Worm (Caenorhabditis elegans) whole organism, L2 larva: Measurements from ENCODE around the gene R144.10.

Experiments
- dmd-4 ChIP-seq: sonication (generic microtip); optimal IDR thresholded peaks from 2 replicates; lab custom pipeline; 2017; ENCODE audit warnings: missing biosample characterization, missing genetic modification characterization
- elt-1 ChIP-seq: fragments of 150-350 bp; optimal IDR thresholded peaks from 2 replicates; lab custom pipeline; 2014; ENCODE audit warnings: missing biosample characterization, missing genetic modification characterization
- elt-3 ChIP-seq: sonication (generic microtip); optimal IDR thresholded peaks from 2 replicates; lab custom pipeline; 2017; ENCODE audit warnings: missing biosample characterization, missing genetic modification characterization
- mdl-1 ChIP-seq, 2 experiments: fragments of 150-350 bp in 1 of 2; sonication (generic microtip) in 1 of 2; optimal IDR thresholded peaks; 2 replicates each; lab custom pipeline; 2017; ENCODE audit warnings: missing biosample characterization in 2 of 2, missing genetic modification characterization in 2 of 2
- nhr-10 ChIP-seq: sonication (generic microtip); optimal IDR thresholded peaks from 2 replicates; lab custom pipeline; 2017; ENCODE audit warnings: missing biosample characterization, missing genetic modification characterization
- nhr-23 ChIP-seq: fragments of 150-350 bp; optimal IDR thresholded peaks from 2 replicates; lab custom pipeline; 2014; ENCODE audit warnings: missing biosample characterization, missing genetic modification reagents, missing genetic modification characterization
- nhr-237 ChIP-seq: fragments of 150-350 bp; optimal IDR thresholded peaks from 2 replicates; lab custom pipeline; 2014; ENCODE audit warnings: missing biosample characterization, missing genetic modification characterization
- nhr-77 ChIP-seq: fragments of 150-350 bp; optimal IDR thresholded peaks from 2 replicates; lab custom pipeline; 2014; ENCODE audit warnings: missing biosample characterization, missing genetic modification characterization
- snpc-4 ChIP-seq: fragments of 150-350 bp; optimal IDR thresholded peaks from 2 replicates; lab custom pipeline; 2014; ENCODE audit warnings: missing biosample characterization, missing genetic modification characterization
- unc-39 ChIP-seq: fragments of 150-350 bp; optimal IDR thresholded peaks from 2 replicates; lab custom pipeline; 2014; ENCODE audit warnings: missing biosample characterization, missing genetic modification characterization
- zag-1 ChIP-seq: fragments of 150-350 bp; optimal IDR thresholded peaks from 2 replicates; lab custom pipeline; 2014; ENCODE audit warnings: missing biosample characterization, missing genetic modification characterization
- ztf-4 ChIP-seq: fragments of 150-350 bp; optimal IDR thresholded peaks from 2 replicates; lab custom pipeline; 2014; ENCODE audit warnings: missing biosample characterization, missing genetic modification characterization

ce11 chrIII:4983961-4984360 is 18.2 kb downstream of the R144.10 start:
- no peak for TF ChIP-seq nhr-23
- no peak for TF ChIP-seq snpc-4 (tag; lab: Kevin White, UChicago)
- no peak for TF ChIP-seq nhr-237 (tag; lab: Kevin White, UChicago)
- no peak for TF ChIP-seq zag-1 (tag; lab: Kevin White, UChicago)
- no peak for TF ChIP-seq unc-39
- TF ChIP-seq mdl-1 (tag; optimal IDR thresholded peaks at IDR 0.05; lab: Kevin White, UChicago), result no peak
- TF ChIP-seq nhr-77 (tag; lab: Kevin White, UChicago), result no peak
- TF ChIP-seq dmd-4 (tag; lab: Kevin White, UChicago), result no peak
- TF ChIP-seq elt-3 (tag; lab: Kevin White, UChicago), result no peak
- TF ChIP-seq ztf-4 (tag; lab: Kevin White, UChicago), result no peak
- TF ChIP-seq elt-1 (tag; lab: Kevin White, UChicago), result no peak
- TF ChIP-seq nhr-10 (tag; lab: Kevin White, UChicago), result no peak
